Fruit fly (Drosophila melanogaster) whole organism, adult: ENCODE measurements around the gene CG31286.

Source experiments
- CG11617 ChIP-seq: fragments of 200-800 bp; sonication (Bioruptor generic); optimal IDR thresholded peaks from 2 replicates; lab custom pipeline; 2017; ENCODE audit warnings: mild to moderate bottlenecking, missing biosample characterization, missing genetic modification reagents, missing genetic modification characterization
- CG12768 ChIP-seq: fragments of 200-800 bp; sonication (Bioruptor generic); optimal IDR thresholded peaks from 2 replicates; lab custom pipeline; 2017; ENCODE audit warnings: missing biosample characterization, missing genetic modification characterization, mild to moderate bottlenecking, moderate library complexity, missing genetic modification reagents
- CG14711 ChIP-seq: fragments of 200-800 bp; sonication (Bioruptor generic); optimal IDR thresholded peaks from 2 replicates; lab custom pipeline; 2018; ENCODE audit warnings: missing biosample characterization, mild to moderate bottlenecking, missing genetic modification characterization, moderate library complexity
- CG1620 ChIP-seq: fragments of 200-800 bp; sonication (Bioruptor generic); optimal IDR thresholded peaks from 2 replicates; lab custom pipeline; 2016; ENCODE audit warnings: missing biosample characterization, missing genetic modification characterization
- CG33017 ChIP-seq: fragments of 200-800 bp; sonication (Bioruptor generic); optimal IDR thresholded peaks from 2 replicates; lab custom pipeline; 2018; ENCODE audit warnings: missing biosample characterization, mild to moderate bottlenecking, missing genetic modification characterization, moderate library complexity
- CG5204 ChIP-seq: fragments of 200-800 bp; sonication (Bioruptor generic); optimal IDR thresholded peaks from 2 replicates; lab custom pipeline; 2016; ENCODE audit warnings: missing biosample characterization, missing genetic modification characterization
- CG7045 ChIP-seq: fragments of 200-800 bp; sonication (Bioruptor generic); optimal IDR thresholded peaks from 2 replicates; lab custom pipeline; 2017; ENCODE audit warnings: missing biosample characterization, mild to moderate bottlenecking, missing genetic modification characterization
- CG7101 ChIP-seq: fragments of 200-800 bp; sonication (Bioruptor generic); optimal IDR thresholded peaks from 2 replicates; lab custom pipeline; 2018; ENCODE audit warnings: missing biosample characterization, mild to moderate bottlenecking, missing genetic modification characterization, moderate library complexity
- Clk ChIP-seq: fragments of 200-800 bp; sonication (Bioruptor generic); optimal IDR thresholded peaks from 2 replicates; lab custom pipeline; 2017; ENCODE audit warnings: missing biosample characterization, missing genetic modification characterization
- Crg-1 ChIP-seq: fragments of 200-800 bp; sonication (Bioruptor generic); optimal IDR thresholded peaks from 2 replicates; lab custom pipeline; 2016; ENCODE audit warnings: missing biosample characterization, missing genetic modification characterization
- Hr96 ChIP-seq: fragments of 200-800 bp; sonication (Bioruptor generic); optimal IDR thresholded peaks from 2 replicates; lab custom pipeline; 2016; ENCODE audit warnings: missing biosample characterization, missing genetic modification characterization
- Mnt ChIP-seq: fragments of 200-800 bp; sonication (Bioruptor generic); optimal IDR thresholded peaks from 2 replicates; lab custom pipeline; 2016; ENCODE audit warnings: missing biosample characterization, mild to moderate bottlenecking, missing genetic modification characterization
- bab1 ChIP-seq: fragments of 200-800 bp; sonication (Bioruptor generic); optimal IDR thresholded peaks from 3 replicates; lab custom pipeline; 2019; ENCODE audit warnings: missing biosample characterization, mild to moderate bottlenecking, missing genetic modification characterization, moderate library complexity
- cic ChIP-seq: fragments of 200-800 bp; sonication (Bioruptor generic); optimal IDR thresholded peaks from 2 replicates; lab custom pipeline; 2017; ENCODE audit warnings: missing biosample characterization, mild to moderate bottlenecking, missing genetic modification characterization, moderate library complexity
- cnc ChIP-seq, 2 experiments: fragments of >200 bp; optimal IDR thresholded peaks; 2 replicates each; lab custom pipeline; 2017
- kay ChIP-seq: fragments of 200-800 bp; sonication (Bioruptor generic); peaks from one replicate; lab custom pipeline; 2016; ENCODE audit warnings: missing biosample characterization, missing genetic modification characterization, borderline replicate concordance
- ovo ChIP-seq: fragments of 200-800 bp; sonication (Bioruptor generic); optimal IDR thresholded peaks from 2 replicates; lab custom pipeline; 2016; ENCODE audit warnings: missing biosample characterization, missing genetic modification characterization
- pad ChIP-seq: fragments of 200-800 bp; sonication (Bioruptor generic); optimal IDR thresholded peaks from 3 replicates; lab custom pipeline; 2017; ENCODE audit warnings: missing biosample characterization, missing genetic modification characterization, mild to moderate bottlenecking, moderate library complexity, missing genetic modification reagents
- tj ChIP-seq: fragments of 200-800 bp; sonication (Bioruptor generic); optimal IDR thresholded peaks from 3 replicates; lab custom pipeline; 2017; ENCODE audit warnings: missing biosample characterization, mild to moderate bottlenecking, missing genetic modification characterization, moderate library complexity
- toe ChIP-seq: fragments of 200-800 bp; sonication (Bioruptor generic); optimal IDR thresholded peaks from 2 replicates; lab custom pipeline; 2016; ENCODE audit warnings: missing biosample characterization, missing genetic modification characterization

Gene CG31286

dm6 chr3R:6667245-6667644 lies 26.2 kb downstream of the CG31286 start:
- no peak for TF ChIP-seq CG11617
- no peak for TF ChIP-seq Clk (GFP tag; lab: Kevin White, UChicago)
- no peak for TF ChIP-seq CG1620 (GFP tag; lab: Kevin White, UChicago)
- no peak for TF ChIP-seq CG7045 (GFP tag; lab: Kevin White, UChicago)
- no peak for TF ChIP-seq ovo (GFP tag; lab: Kevin White, UChicago)
- TF ChIP-seq CG14711 (tag; lab: Kevin White, UChicago) = no peak
- no peak for TF ChIP-seq cic (GFP tag; lab: Kevin White, UChicago)

dm6 chr3R:6668234-6668633 lies 27.2 kb downstream of the CG31286 start:
- TF ChIP-seq kay (GFP tag; lab: Kevin White, UChicago) = no peak
- TF ChIP-seq Hr96 (GFP tag; lab: Kevin White, UChicago) = no peak
- no peak for TF ChIP-seq Mnt (GFP tag; lab: Kevin White, UChicago)
- no peak for TF ChIP-seq cnc (optimal IDR thresholded peaks at IDR 0.05; lab: Kevin White, UChicago)
- no peak for TF ChIP-seq Crg-1 (GFP tag; lab: Kevin White, UChicago)
- TF ChIP-seq ovo (GFP tag; lab: Kevin White, UChicago) = no peak
- no peak for TF ChIP-seq bab1 (GFP tag; lab: Kevin White, UChicago)
- no peak for TF ChIP-seq toe (GFP tag; lab: Kevin White, UChicago)
- no peak for TF ChIP-seq CG33017 (tag; lab: Kevin White, UChicago)

- TF ChIP-seq CG7101 (tag; lab: Kevin White, UChicago) = no peak
- no peak for TF ChIP-seq cic (GFP tag; lab: Kevin White, UChicago)
- no peak for TF ChIP-seq Crg-1 (GFP tag; lab: Kevin White, UChicago)
- TF ChIP-seq Clk (GFP tag; lab: Kevin White, UChicago) = no peak
- no peak for TF ChIP-seq toe (GFP tag; lab: Kevin White, UChicago)
- no peak for TF ChIP-seq cnc (optimal IDR thresholded peaks at IDR 0.05; lab: Kevin White, UChicago)
Observed at dm6 chr3R:6672303-6673007, 31.4 kb downstream of the CG31286 start.

- TF ChIP-seq ovo (GFP tag; lab: Kevin White, UChicago) (no peak), CG1620 (GFP tag; lab: Kevin White, UChicago) (no peak), Hr96 (GFP tag; lab: Kevin White, UChicago) (no peak), pad (GFP tag; lab: Kevin White, UChicago) (no peak), cnc (optimal IDR thresholded peaks at IDR 0.05; lab: Kevin White, UChicago) (no peak), kay (GFP tag; lab: Kevin White, UChicago) (no peak), Crg-1 (GFP tag; lab: Kevin White, UChicago) (no peak), Clk (GFP tag; lab: Kevin White, UChicago) (no peak), toe (GFP tag; lab: Kevin White, UChicago) (no peak), tj (no peak), Mnt (GFP tag; lab: Kevin White, UChicago) (no peak), CG33017 (tag; lab: Kevin White, UChicago) (no peak), bab1 (GFP tag; lab: Kevin White, UChicago) (no peak), CG5204 (GFP tag; lab: Kevin White, UChicago) (no peak), CG7101 (tag; lab: Kevin White, UChicago) (no peak), CG14711 (tag; lab: Kevin White, UChicago) (no peak), CG11617 (no peak), CG7045 (GFP tag; lab: Kevin White, UChicago) (no peak), CG12768 (GFP tag; lab: Kevin White, UChicago) (no peak)
Observed at dm6 chr3R:6674548-6674947, 33.5 kb downstream of the CG31286 start.

- TF ChIP-seq ovo (GFP tag; lab: Kevin White, UChicago) = no peak
Observed at dm6 chr3R:6678480-6678879, 37.4 kb downstream of the CG31286 start, which contains the start of gene lab. Gene lab, minus strand, starts transcription at chr3R:6678590.

dm6 chr3R:6683135-6683534 lies 42.1 kb downstream of the CG31286 start:
- TF ChIP-seq pad (GFP tag; lab: Kevin White, UChicago) (peak; percentile 44), bab1 (GFP tag; lab: Kevin White, UChicago) (no peak)

- TF ChIP-seq kay (GFP tag; lab: Kevin White, UChicago) (peak; percentile 7), Mnt (GFP tag; lab: Kevin White, UChicago) (no peak)
Observed at dm6 chr3R:6683671-6684070, 42.6 kb downstream of the CG31286 start.
